6 worm cellular contexts compared by ENCODE assay signal in genomic region chrX:5799229-5799628, ce11.
A peak's percentile ranks its signal among the peaks of the same experiment; 100 is the strongest.
TF ChIP-seq lines count a peak whose summit lies in the region.

No protein-coding gene starts in this region.

TF ChIP-seq in whole organism, L1 larva, 84 proteins besides CTCF, POLR2A, EP300 and RAD21 (continues in another document):
- TF ChIP-seq nhr-47 (tag; optimal IDR thresholded peaks at IDR 0.05; lab: Kevin White, UChicago) (peak; percentile 31), nhr-76 (tag; optimal IDR thresholded peaks at IDR 0.05; lab: Kevin White, UChicago) (no peak), C04F5.9 (tag; optimal IDR thresholded peaks at IDR 0.05; lab: Kevin White, UChicago) (no peak), zip-4 (GFP tag; optimal IDR thresholded peaks at IDR 0.05; lab: Kevin White, UChicago) (no peak), ztf-4 (tag; optimal IDR thresholded peaks at IDR 0.05; lab: Kevin White, UChicago) (no peak), sox-4 (tag; optimal IDR thresholded peaks at IDR 0.05; lab: Kevin White, UChicago) (no peak), efl-3 (GFP tag; optimal IDR thresholded peaks at IDR 0.05; lab: Kevin White, UChicago) (no peak), snu-23 (GFP tag; optimal IDR thresholded peaks at IDR 0.05; lab: Kevin White, UChicago) (no peak), ceh-8 (GFP tag; optimal IDR thresholded peaks at IDR 0.05; lab: Kevin White, UChicago) (peak; percentile 26), ceh-63 (GFP tag; optimal IDR thresholded peaks at IDR 0.05; lab: Kevin White, UChicago) (no peak), aha-1 (tag; optimal IDR thresholded peaks at IDR 0.05; lab: Kevin White, UChicago) (no peak), mef-2 (tag; optimal IDR thresholded peaks at IDR 0.05; lab: Kevin White, UChicago) (no peak), nhr-85 (tag; lab: Kevin White, UChicago) (no peak), fos-1 (tag; optimal IDR thresholded peaks at IDR 0.05; lab: Kevin White, UChicago) (no peak), lin-14 (GFP tag; optimal IDR thresholded peaks at IDR 0.05; lab: Kevin White, UChicago) (peak; percentile 76), grh-1 (GFP tag; IDR thresholded peaks at IDR 0.05; lab: Robert Waterston, UW) (no peak), lsy-2 (tag; optimal IDR thresholded peaks at IDR 0.05; lab: Kevin White, UChicago) (no peak)

TF ChIP-seq in whole organism, L2 larva, 48 proteins besides CTCF, POLR2A, EP300 and RAD21:
- peak; percentile 22 for TF ChIP-seq sma-9 (GFP tag; optimal IDR thresholded peaks at IDR 0.05; lab: Kevin White, UChicago)
- TF ChIP-seq sma-9 (tag; optimal IDR thresholded peaks at IDR 0.05; lab: Kevin White, UChicago), result no peak
- peak; percentile 3 for TF ChIP-seq C34F6.9 (tag; optimal IDR thresholded peaks at IDR 0.05; lab: Kevin White, UChicago)
- no peak for TF ChIP-seq lin-39 (tag; optimal IDR thresholded peaks at IDR 0.05; lab: Kevin White, UChicago)
- TF ChIP-seq F13H6.1 (tag; optimal IDR thresholded peaks at IDR 0.05; lab: Kevin White, UChicago), result peak; percentile 41
TF ChIP-seq in whole organism, L2 larva: peak in this region for 3.

TF ChIP-seq in whole organism, L3 larva, 47 proteins besides CTCF, POLR2A, EP300 and RAD21:
- TF ChIP-seq fkh-10 (GFP tag; optimal IDR thresholded peaks at IDR 0.05; lab: Kevin White, UChicago) (peak; percentile 89), unc-39 (tag; optimal IDR thresholded peaks at IDR 0.05; lab: Kevin White, UChicago) (no peak)

TF ChIP-seq in whole organism, L4 larva, 104 proteins besides CTCF, POLR2A, EP300 and RAD21:
- TF ChIP-seq ZK337.2 (GFP tag; IDR thresholded peaks at IDR 0.05; lab: Robert Waterston, UW) (no peak), ces-1 (GFP tag; optimal IDR thresholded peaks at IDR 0.05; lab: Kevin White, UChicago) (peak; percentile 72), nhr-102 (tag; optimal IDR thresholded peaks at IDR 0.05; lab: Kevin White, UChicago) (no peak), unc-62 (GFP tag; optimal IDR thresholded peaks at IDR 0.05 in 1 of 2; lab: Kevin White, UChicago) (peak in 1 of 2 experiments; percentile 39), unc-62 (tag; optimal IDR thresholded peaks at IDR 0.05; lab: Kevin White, UChicago) (no peak), unc-130 (GFP tag; optimal IDR thresholded peaks at IDR 0.05; lab: Kevin White, UChicago) (no peak), fkh-10 (GFP tag; optimal IDR thresholded peaks at IDR 0.05; lab: Kevin White, UChicago) (peak; percentile 93), T26A8.4 (GFP tag; IDR thresholded peaks at IDR 0.05; lab: Robert Waterston, UW) (no peak), lsy-2 (tag; optimal IDR thresholded peaks at IDR 0.05; lab: Kevin White, UChicago) (peak in 1 of 2 experiments; percentile 9), mxl-2 (GFP tag; conservative IDR thresholded peaks at IDR 0.05; lab: Robert Waterston, UW) (no peak), ctbp-1 (GFP tag; IDR thresholded peaks at IDR 0.05; lab: Robert Waterston, UW) (peak; percentile 75), aly-2 (tag; optimal IDR thresholded peaks at IDR 0.05; lab: Kevin White, UChicago) (no peak), fos-1 (tag; optimal IDR thresholded peaks at IDR 0.05; lab: Kevin White, UChicago) (no peak), spr-3 (GFP tag; optimal IDR thresholded peaks at IDR 0.05; lab: Kevin White, UChicago) (no peak), daf-19 (GFP tag; conservative IDR thresholded peaks at IDR 0.05; lab: Robert Waterston, UW) (no peak), hlh-30 (tag; optimal IDR thresholded peaks at IDR 0.05; lab: Kevin White, UChicago; ENCODE audit: insufficient read depth) (no peak), nhr-6 (tag; optimal IDR thresholded peaks at IDR 0.05; lab: Kevin White, UChicago) (no peak)

TF ChIP-seq in whole organism, late embryonic, 69 proteins besides CTCF, POLR2A, EP300 and RAD21:
- TF ChIP-seq pros-1 (tag; optimal IDR thresholded peaks at IDR 0.05; lab: Kevin White, UChicago), result no peak
- TF ChIP-seq ceh-31 (tag; optimal IDR thresholded peaks at IDR 0.05; lab: Kevin White, UChicago), result peak; percentile 49
- TF ChIP-seq unc-42 (tag; optimal IDR thresholded peaks at IDR 0.05; lab: Kevin White, UChicago), result peak; percentile 99
TF ChIP-seq in whole organism, late embryonic: peak in this region for 2.

TF ChIP-seq in whole organism, mixed stage, embryonic, 35 proteins besides CTCF, POLR2A, EP300 and RAD21:
- no peak for TF ChIP-seq cnd-1 (tag; optimal IDR thresholded peaks at IDR 0.05; lab: Kevin White, UChicago)
- TF ChIP-seq ces-1 (GFP tag; optimal IDR thresholded peaks at IDR 0.05; lab: Kevin White, UChicago), result peak; percentile 96
- no peak for TF ChIP-seq lin-32 (GFP tag; optimal IDR thresholded peaks at IDR 0.05; lab: Kevin White, UChicago)
- TF ChIP-seq mep-1 (tag; optimal IDR thresholded peaks at IDR 0.05; lab: Kevin White, UChicago), result no peak
- peak; percentile 71 for TF ChIP-seq unc-62 (GFP tag; optimal IDR thresholded peaks at IDR 0.05; lab: Kevin White, UChicago)
TF ChIP-seq in whole organism, mixed stage, embryonic: peak in this region for 2.

Comparison
In these comparisons a context has a peak if more than half of its experiments do, and no peak if none do; other contexts are left out.
1. Of the 29 proteins assayed by ChIP-seq in both whole organism, L4 larva and whole organism, L1 larva: peak only in whole organism, L4 larva: none; only in whole organism, L1 larva: none; in both: ces-1 and fkh-10; in neither: 25; mixed calls (peak in some experiments, not most) for 2.